Worm (Caenorhabditis elegans) whole organism, young adult: ENCODE data around the gene str-162.

Experiments used
- F52B5.7 ChIP-seq: sonication (generic microtip); optimal IDR thresholded peaks from 2 replicates; lab custom pipeline; 2016; ENCODE audit warnings: mild to moderate bottlenecking, missing genetic modification characterization, missing compliant biosample characterization
- attf-6 ChIP-seq: fragments of 200-800 bp; sonication (Bioruptor generic); IDR thresholded peaks from 2 replicates; pipeline ENCODE4 v1.3.6; 2022; ENCODE audit warnings: missing genetic modification reagents, missing genetic modification characterization, missing compliant biosample characterization
- nfya-2 ChIP-seq: fragments of 200-800 bp; sonication (Bioruptor generic); IDR thresholded peaks from 2 replicates; pipeline ENCODE4 v1.3.6; 2022; ENCODE audit warnings: missing genetic modification reagents, missing genetic modification characterization, missing compliant biosample characterization

ce11 chrIV:4986246-4986645 is 5.9 kb upstream of the str-162 start, which contains the start of gene clec-177:
- no peak for TF ChIP-seq F52B5.7 (tag; lab: Kevin White, UChicago)
- TF ChIP-seq nfya-2 = no peak
- TF ChIP-seq attf-6 = no peak
